Fruit fly (Drosophila melanogaster) whole organism, embryonic: ENCODE measurements around the gene CG12241.

Experiments
- Antp ChIP-seq: fragments of 200-800 bp; sonication (Bioruptor generic); optimal IDR thresholded peaks from 3 replicates; lab custom pipeline; 2016; ENCODE audit warnings: missing biosample characterization, missing genetic modification characterization
- Atf-2 ChIP-seq: fragments of 200-800 bp; sonication (Bioruptor generic); optimal IDR thresholded peaks from 2 replicates; lab custom pipeline; 2016; ENCODE audit warnings: missing biosample characterization, missing genetic modification characterization
- CG10267 ChIP-seq: fragments of 200-800 bp; sonication (Bioruptor generic); optimal IDR thresholded peaks from 2 replicates; lab custom pipeline; 2018; ENCODE audit warnings: missing biosample characterization, mild to moderate bottlenecking, missing genetic modification characterization, moderate library complexity
- CG11398 ChIP-seq: fragments of 200-800 bp; sonication (Bioruptor generic); optimal IDR thresholded peaks from 2 replicates; lab custom pipeline; 2016; ENCODE audit warnings: missing biosample characterization, missing genetic modification characterization
- CG11456 ChIP-seq: fragments of 200-800 bp; sonication (Bioruptor generic); IDR thresholded peaks from 3 replicates; pipeline ENCODE4 v1.3.6; 2022; ENCODE audit warnings: missing biosample characterization, missing genetic modification characterization
- CG12391 ChIP-seq: fragments of 200-800 bp; sonication (Bioruptor generic); optimal IDR thresholded peaks from 3 replicates; lab custom pipeline; 2018; ENCODE audit warnings: missing biosample characterization, mild to moderate bottlenecking, missing genetic modification characterization, moderate library complexity
- CG12659 ChIP-seq: fragments of 200-800 bp; sonication (Bioruptor generic); optimal IDR thresholded peaks from 3 replicates; lab custom pipeline; 2017; ENCODE audit warnings: mild to moderate bottlenecking, missing biosample characterization, missing genetic modification reagents, missing genetic modification characterization
- CG13287 ChIP-seq: fragments of 200-800 bp; sonication (Bioruptor generic); IDR thresholded peaks from 2 replicates; pipeline ENCODE4 v1.3.6; 2022; ENCODE audit warnings: missing biosample characterization, missing genetic modification characterization; ENCODE audit not compliant: partially characterized antibody
- CG13624 ChIP-seq: fragments of 200-800 bp; sonication (Bioruptor generic); optimal IDR thresholded peaks from 2 replicates; lab custom pipeline; 2016; ENCODE audit warnings: missing biosample characterization, missing genetic modification characterization
- CG13775 ChIP-seq: fragments of 200-800 bp; sonication (Bioruptor generic); optimal IDR thresholded peaks from 3 replicates; lab custom pipeline; 2017; ENCODE audit warnings: missing biosample characterization, mild to moderate bottlenecking, missing genetic modification characterization
- CG14441 ChIP-seq: fragments of 200-800 bp; sonication (Bioruptor generic); IDR thresholded peaks from 2 replicates; pipeline ENCODE4 v1.3.6; 2022; ENCODE audit warnings: missing biosample characterization, missing genetic modification characterization
- CG17612 ChIP-seq: fragments of 200-800 bp; sonication (Bioruptor generic); IDR thresholded peaks from 2 replicates; pipeline ENCODE4 v1.3.6; 2022; ENCODE audit warnings: missing biosample characterization, missing genetic modification characterization
- CG17829 ChIP-seq: fragments of 200-800 bp; optimal IDR thresholded peaks from 2 replicates; lab custom pipeline; 2019; ENCODE audit warnings: missing biosample characterization, mild to moderate bottlenecking, missing genetic modification characterization, moderate library complexity
- CG1832 ChIP-seq: fragments of 200-800 bp; sonication (Bioruptor generic); optimal IDR thresholded peaks from 2 replicates; lab custom pipeline; 2017; ENCODE audit warnings: missing biosample characterization, mild to moderate bottlenecking, missing genetic modification characterization, inconsistent platforms
- CG3065 ChIP-seq: fragments of 200-800 bp; sonication (Bioruptor generic); optimal IDR thresholded peaks from 2 replicates; lab custom pipeline; 2016; ENCODE audit warnings: missing biosample characterization, missing genetic modification characterization
- CG33213 ChIP-seq: fragments of 200-800 bp; sonication (Bioruptor generic); optimal IDR thresholded peaks from 3 replicates; lab custom pipeline; 2016; ENCODE audit warnings: missing biosample characterization, missing genetic modification characterization
- CG34224 ChIP-seq: fragments of 200-800 bp; sonication (Bioruptor generic); IDR thresholded peaks from 3 replicates; pipeline ENCODE4 v1.3.6; 2022; ENCODE audit warnings: missing biosample characterization, missing genetic modification characterization; ENCODE audit not compliant: partially characterized antibody
- CG3847 ChIP-seq: fragments of 200-800 bp; sonication (Bioruptor generic); IDR thresholded peaks from 2 replicates; pipeline ENCODE4 v1.3.6; 2022; ENCODE audit warnings: missing biosample characterization, missing genetic modification characterization
- CG4617 ChIP-seq: fragments of 200-800 bp; sonication (Bioruptor generic); optimal IDR thresholded peaks from 3 replicates; lab custom pipeline; 2016; ENCODE audit warnings: missing biosample characterization, missing genetic modification characterization, borderline replicate concordance
- CG6254 ChIP-seq: fragments of 200-800 bp; sonication (Bioruptor generic); optimal IDR thresholded peaks from 3 replicates; lab custom pipeline; 2017; ENCODE audit warnings: mild to moderate bottlenecking, missing biosample characterization, missing genetic modification reagents, missing genetic modification characterization
- CG8924 ChIP-seq: fragments of 200-800 bp; optimal IDR thresholded peaks from 3 replicates; lab custom pipeline; 2019; ENCODE audit warnings: missing biosample characterization, mild to moderate bottlenecking, missing genetic modification characterization, moderate library complexity
- CG8944 ChIP-seq: fragments of 200-800 bp; sonication (Bioruptor generic); optimal IDR thresholded peaks from 3 replicates; lab custom pipeline; 2016; ENCODE audit warnings: missing biosample characterization, missing genetic modification characterization
- CG9817 ChIP-seq: fragments of 200-800 bp; sonication (Bioruptor generic); optimal IDR thresholded peaks from 2 replicates; lab custom pipeline; 2018; ENCODE audit warnings: missing biosample characterization, mild to moderate bottlenecking, missing genetic modification characterization, moderate library complexity
- D ChIP-seq, 2 experiments: fragments of 200-800 bp in 1 of 2; fragments of >200 bp in 1 of 2; sonication (Bioruptor generic) in 1 of 2; optimal IDR thresholded peaks; 2 replicates in 1 of 2; 3 replicates in 1 of 2; lab custom pipeline; 2017; ENCODE audit warnings: mild to moderate bottlenecking in 1 of 2, missing biosample characterization in 1 of 2, missing genetic modification characterization in 1 of 2, missing genetic modification reagents in 1 of 2
- Dad ChIP-seq: fragments of 200-800 bp; sonication (Bioruptor generic); optimal IDR thresholded peaks from 3 replicates; lab custom pipeline; 2016; ENCODE audit warnings: missing biosample characterization, missing genetic modification characterization
- Dip3 ChIP-seq: fragments of 200-800 bp; sonication (Bioruptor generic); optimal IDR thresholded peaks from 3 replicates; lab custom pipeline; 2016; ENCODE audit warnings: missing biosample characterization, missing genetic modification characterization
- Dp ChIP-seq: fragments of 200-800 bp; sonication (Bioruptor generic); optimal IDR thresholded peaks from 2 replicates; lab custom pipeline; 2018; ENCODE audit warnings: missing biosample characterization, mild to moderate bottlenecking, missing genetic modification characterization, moderate library complexity
- Ets97D ChIP-seq: fragments of 200-800 bp; sonication (Bioruptor generic); optimal IDR thresholded peaks from 3 replicates; lab custom pipeline; 2016; ENCODE audit warnings: missing biosample characterization, missing genetic modification characterization
- HLHmδ ChIP-seq: fragments of 200-800 bp; sonication (Bioruptor generic); optimal IDR thresholded peaks from 2 replicates; lab custom pipeline; 2018; ENCODE audit warnings: missing biosample characterization, mild to moderate bottlenecking, missing genetic modification characterization, moderate library complexity
- Mrtf ChIP-seq: fragments of 200-800 bp; sonication (Bioruptor generic); IDR thresholded peaks from 3 replicates; pipeline ENCODE4 v1.3.6; 2022; ENCODE audit warnings: missing biosample characterization, missing genetic modification characterization
- Side ChIP-seq: fragments of 200-800 bp; sonication (Bioruptor generic); optimal IDR thresholded peaks from 2 replicates; lab custom pipeline; 2016; ENCODE audit warnings: missing biosample characterization, missing genetic modification characterization
- Stat92E ChIP-seq, 3 experiments: fragments of >200 bp in 2 of 3; fragments of 200-800 bp in 1 of 3; sonication (Bioruptor generic) in 1 of 3; optimal IDR thresholded peaks; 2 replicates each; lab custom pipeline; 2017 to 2019; ENCODE audit warnings: missing biosample characterization in 3 of 3, missing genetic modification characterization in 3 of 3, mild to moderate bottlenecking in 1 of 3, moderate library complexity in 1 of 3
- chm ChIP-seq: fragments of 200-800 bp; sonication (Bioruptor generic); IDR thresholded peaks from 2 replicates; pipeline ENCODE4 v1.3.6; 2022; ENCODE audit warnings: missing biosample characterization, missing genetic modification characterization
- dm ChIP-seq: fragments of 200-800 bp; sonication (Bioruptor generic); optimal IDR thresholded peaks from 3 replicates; lab custom pipeline; 2016; ENCODE audit warnings: missing biosample characterization, missing genetic modification characterization
- insv ChIP-seq, 2 experiments: fragments of 200-800 bp; sonication (Bioruptor generic); optimal IDR thresholded peaks; 3 replicates each; lab custom pipeline; 2016 to 2018; ENCODE audit warnings: missing biosample characterization in 2 of 2, missing genetic modification characterization in 2 of 2
- mam ChIP-seq: fragments of 200-800 bp; sonication (Bioruptor generic); optimal IDR thresholded peaks from 3 replicates; lab custom pipeline; 2016; ENCODE audit warnings: missing biosample characterization, missing genetic modification characterization
- nerfin-2 ChIP-seq: fragments of 200-800 bp; sonication (Bioruptor generic); IDR thresholded peaks from 2 replicates; pipeline ENCODE4 v1.3.6; 2022; ENCODE audit warnings: missing biosample characterization, missing genetic modification characterization; ENCODE audit not compliant: partially characterized antibody
- schlank ChIP-seq: fragments of 200-800 bp; sonication (Bioruptor generic); optimal IDR thresholded peaks from 2 replicates; lab custom pipeline; 2018; ENCODE audit warnings: missing biosample characterization, mild to moderate bottlenecking, missing genetic modification characterization
- seq ChIP-seq: fragments of 200-800 bp; sonication (Bioruptor generic); IDR thresholded peaks from 2 replicates; pipeline ENCODE4 v1.3.6; 2022; ENCODE audit warnings: missing biosample characterization, missing genetic modification characterization
- slou ChIP-seq: fragments of 200-800 bp; sonication (Bioruptor generic); optimal IDR thresholded peaks from 3 replicates; lab custom pipeline; 2016; ENCODE audit warnings: missing biosample characterization, missing genetic modification characterization
- stwl ChIP-seq: fragments of 200-800 bp; sonication (Bioruptor generic); optimal IDR thresholded peaks from 3 replicates; lab custom pipeline; 2018; ENCODE audit warnings: missing biosample characterization, mild to moderate bottlenecking, missing genetic modification characterization, moderate library complexity
- tin ChIP-seq: fragments of 200-800 bp; sonication (Bioruptor generic); optimal IDR thresholded peaks from 3 replicates; lab custom pipeline; 2016; ENCODE audit warnings: missing biosample characterization, missing genetic modification characterization
- twi ChIP-seq: fragments of 200-800 bp; optimal IDR thresholded peaks from 2 replicates; lab custom pipeline; 2019; ENCODE audit warnings: missing biosample characterization, mild to moderate bottlenecking, missing genetic modification characterization, moderate library complexity
- vnd ChIP-seq: fragments of 200-800 bp; sonication (Bioruptor generic); IDR thresholded peaks from 3 replicates; pipeline ENCODE4 v1.3.6; 2022; ENCODE audit warnings: missing biosample characterization, missing genetic modification characterization; ENCODE audit not compliant: partially characterized antibody
- wdn ChIP-seq: fragments of 200-800 bp; sonication (Bioruptor generic); IDR thresholded peaks from 2 replicates; pipeline ENCODE4 v1.3.6; 2022; ENCODE audit warnings: missing biosample characterization, missing genetic modification characterization
- zen2 ChIP-seq: fragments of 200-800 bp; sonication (Bioruptor generic); IDR thresholded peaks from 3 replicates; pipeline ENCODE4 v1.3.6; 2022; ENCODE audit warnings: missing biosample characterization, missing genetic modification characterization; ENCODE audit not compliant: partially characterized antibody

The CG12241 gene

dm6 chr3R:15262710-15263672 lies 43.9 kb downstream of the CG12241 start, which contains the start of the genes eIF2gamma and Set (continued):
- TF ChIP-seq CG3847 (GFP tag; lab: Robert Waterston, UW) (peak; percentile 72), CG12659 (GFP tag; lab: Kevin White, UChicago) (peak; percentile 68), mam (GFP tag; lab: Kevin White, UChicago) (peak; percentile 58), twi (tag; lab: Kevin White, UChicago) (peak; percentile 53), CG4617 (GFP tag; lab: Kevin White, UChicago) (peak; percentile 57), dm (GFP tag; lab: Kevin White, UChicago) (peak; percentile 86), CG11398 (no peak), CG1832 (GFP tag; lab: Kevin White, UChicago) (no peak), Dip3 (GFP tag; lab: Kevin White, UChicago) (peak; percentile 59), Side (peak; percentile 31), CG9817 (tag; lab: Kevin White, UChicago) (peak; percentile 22), CG33213 (GFP tag; lab: Kevin White, UChicago) (peak; percentile 3), chm (GFP tag; lab: Robert Waterston, UW) (peak; percentile 78), CG12391 (tag; lab: Kevin White, UChicago) (peak; percentile 22), insv (GFP tag; optimal IDR thresholded peaks at IDR 0.05; lab: Kevin White, UChicago) (peak in 1 of 2 experiments; percentile 4), vnd (GFP tag; lab: Robert Waterston, UW) (peak; percentile 96), Ets97D (GFP tag; lab: Kevin White, UChicago) (peak; percentile 77), CG3065 (GFP tag; lab: Kevin White, UChicago) (peak; percentile 30), Mrtf (0 out of 3 replicates have a peak, but pooled peaks have one; percentile 33), CG14441 (GFP tag; lab: Robert Waterston, UW) (no peak), Dp (GFP tag; lab: Kevin White, UChicago) (peak; percentile 69), CG17829 (tag; lab: Kevin White, UChicago) (peak; percentile 54), CG13775 (GFP tag; lab: Kevin White, UChicago) (peak; percentile 11), Stat92E (GFP tag; optimal IDR thresholded peaks at IDR 0.05; lab: Kevin White, UChicago) (peak in 1 of 3 experiments; percentile 56), CG17612 (GFP tag; lab: Robert Waterston, UW) (no peak), Atf-2 (GFP tag; lab: Kevin White, UChicago) (peak; percentile 11), CG6254 (GFP tag; lab: Kevin White, UChicago) (no peak), CG13287 (GFP tag; lab: Robert Waterston, UW) (peak; percentile 97), CG11456 (GFP tag; lab: Robert Waterston, UW) (peak; percentile 78; the same call in 2 of the 3 replicates), CG8944 (GFP tag; lab: Kevin White, UChicago) (peak; percentile 25), CG34224 (GFP tag; lab: Robert Waterston, UW) (peak; percentile 96), CG10267 (tag; lab: Kevin White, UChicago) (peak; percentile 96), seq (GFP tag; lab: Robert Waterston, UW) (0 out of 2 replicates have a peak, but pooled peaks have one; percentile 11), zen2 (GFP tag; lab: Robert Waterston, UW) (peak; percentile 98), wdn (GFP tag; lab: Robert Waterston, UW) (0 out of 2 replicates have a peak, but pooled peaks have one; percentile 13), Antp (GFP tag; lab: Kevin White, UChicago) (peak; percentile 47), CG13624 (GFP tag; lab: Kevin White, UChicago) (peak; percentile 37), CG8924 (tag; lab: Kevin White, UChicago) (peak; percentile 2), nerfin-2 (peak; percentile 98), schlank (tag; lab: Kevin White, UChicago) (no peak), HLHmδ (GFP tag; lab: Kevin White, UChicago) (peak; percentile 51), Dad (GFP tag; lab: Kevin White, UChicago) (peak; percentile 44), tin (GFP tag; lab: Kevin White, UChicago) (peak; percentile 44), slou (GFP tag; lab: Kevin White, UChicago) (no peak), D (optimal IDR thresholded peaks at IDR 0.05; lab: Kevin White, UChicago) (peak; percentile 43), D (GFP tag; optimal IDR thresholded peaks at IDR 0.05; lab: Kevin White, UChicago) (no peak), stwl (tag; lab: Kevin White, UChicago) (peak; percentile 78)
